Fruit fly (Drosophila melanogaster) S2 (cell line): Measurements from ENCODE around the gene CG3552.

Experiments used
- CG8478 ChIP-seq: fragments of >200 bp; optimal IDR thresholded peaks from 2 replicates; lab custom pipeline; 2018
- CTCF ChIP-seq, 2 experiments: fragments of >200 bp; optimal IDR thresholded peaks; 2 replicates each; lab custom pipeline; 2018

- TF ChIP-seq CTCF (optimal IDR thresholded peaks at IDR 0.05; lab: Kevin White, UChicago) (no peak), CG8478 (lab: Kevin White, UChicago) (no peak)
Measured at dm6 chr3L:9419328-9419727, 36.8 kb upstream of the CG3552 start.
